Worm (Caenorhabditis elegans) whole organism, L4 larva: Measurements from ENCODE around the gene clec-7.
"Not testable (repeated sequence)": the region's sequence is repeated elsewhere in the genome, so short reads cannot be mapped to it uniquely, and the experiment has no call there.

ENCODE experiments used
- F37D6.2 ChIP-seq: sonication (generic microtip); optimal IDR thresholded peaks from 2 replicates; lab custom pipeline; 2016; ENCODE audit warnings: mild to moderate bottlenecking, missing genetic modification characterization, missing compliant biosample characterization
- F49E8.2 ChIP-seq: sonication (generic microtip); optimal IDR thresholded peaks from 2 replicates; lab custom pipeline; 2016; ENCODE audit warnings: missing compliant biosample characterization, mild to moderate bottlenecking, missing genetic modification characterization, borderline replicate concordance
- Y48G9A.11 ChIP-seq: fragments of 200-800 bp; sonication (Bioruptor generic); IDR thresholded peaks from 2 replicates; pipeline ENCODE4 v1.3.6; 2022; ENCODE audit warnings: missing genetic modification reagents, missing genetic modification characterization, missing compliant biosample characterization
- aha-1 ChIP-seq: fragments of 150-350 bp; peaks from one replicate; lab custom pipeline; 2014; ENCODE audit warnings: missing biosample characterization, missing genetic modification characterization
- aly-2 ChIP-seq: sonication (generic microtip); optimal IDR thresholded peaks from 2 replicates; lab custom pipeline; 2018; ENCODE audit warnings: missing biosample characterization, missing genetic modification characterization
- ama-1 ChIP-seq: fragments of 150-350 bp; optimal IDR thresholded peaks from 2 replicates; lab custom pipeline; 2014; ENCODE audit warnings: inconsistent platforms, mixed read lengths
- ceh-62 ChIP-seq: sonication (generic microtip); optimal IDR thresholded peaks from 2 replicates; lab custom pipeline; 2017; ENCODE audit warnings: missing biosample characterization, missing genetic modification characterization
- daf-19 ChIP-seq: fragments of 200-800 bp; sonication (Bioruptor generic); conservative IDR thresholded peaks from 2 replicates; pipeline ENCODE4 v1.3.6; 2022; ENCODE audit warnings: missing genetic modification characterization, missing compliant biosample characterization
- dmd-8 ChIP-seq: fragments of 200-800 bp; sonication (Bioruptor generic); IDR thresholded peaks from 2 replicates; pipeline ENCODE4 v1.3.6; 2022; ENCODE audit warnings: missing genetic modification characterization, missing compliant biosample characterization
- hlh-30 ChIP-seq: sonication (generic microtip); optimal IDR thresholded peaks from 2 replicates; lab custom pipeline; 2017; ENCODE audit warnings: antibody characterized with exemption, mild to moderate bottlenecking, missing genetic modification characterization, missing compliant biosample characterization; ENCODE audit not compliant: insufficient read depth
- lin-38 ChIP-seq: fragments of 200-800 bp; sonication (Bioruptor generic); IDR thresholded peaks from 2 replicates; pipeline ENCODE4 v1.3.6; 2022; ENCODE audit warnings: missing genetic modification reagents, missing genetic modification characterization, missing compliant biosample characterization
- lir-3 ChIP-seq: sonication (generic microtip); optimal IDR thresholded peaks from 2 replicates; lab custom pipeline; 2016; ENCODE audit warnings: mild to moderate bottlenecking, missing genetic modification characterization, missing compliant biosample characterization
- lsy-2 ChIP-seq, 2 experiments: fragments of 150-350 bp in 1 of 2; sonication (generic microtip) in 1 of 2; optimal IDR thresholded peaks; 2 replicates each; lab custom pipeline; 2014 to 2017; ENCODE audit warnings: missing biosample characterization in 2 of 2, missing genetic modification characterization in 2 of 2
- madf-5 ChIP-seq, 2 experiments: fragments of 200-800 bp; sonication (Bioruptor generic); IDR thresholded peaks; 2 replicates each; pipeline ENCODE4 v1.3.6; 2022; ENCODE audit warnings: missing compliant biosample characterization in 2 of 2, missing genetic modification characterization in 2 of 2
- madf-9 ChIP-seq: fragments of 200-800 bp; sonication (Bioruptor generic); conservative IDR thresholded peaks from 2 replicates; pipeline ENCODE4 v1.3.6; 2022; ENCODE audit warnings: missing genetic modification reagents, missing genetic modification characterization, missing compliant biosample characterization
- mes-2 ChIP-seq: sonication (generic microtip); optimal IDR thresholded peaks from 2 replicates; lab custom pipeline; 2016; ENCODE audit warnings: missing genotype, mild to moderate bottlenecking, missing genetic modification characterization, missing compliant biosample characterization; ENCODE audit not compliant: poor library complexity, severe bottlenecking
- nhr-237 ChIP-seq: sonication (generic microtip); optimal IDR thresholded peaks from 2 replicates; lab custom pipeline; 2017; ENCODE audit warnings: missing biosample characterization, missing genetic modification characterization
- nhr-25 ChIP-seq: sonication (generic microtip); optimal IDR thresholded peaks from 2 replicates; lab custom pipeline; 2017; ENCODE audit warnings: missing genetic modification characterization, mild to moderate bottlenecking, missing compliant biosample characterization, antibody characterized with exemption, moderate library complexity, borderline replicate concordance; ENCODE audit not compliant: insufficient read depth
- nhr-28 ChIP-seq: fragments of 150-350 bp; optimal IDR thresholded peaks from 2 replicates; lab custom pipeline; 2014; ENCODE audit warnings: missing biosample characterization, missing genetic modification characterization
- nhr-6 ChIP-seq: fragments of 150-350 bp; optimal IDR thresholded peaks from 2 replicates; lab custom pipeline; 2014; ENCODE audit warnings: missing biosample characterization, missing genetic modification characterization
- rbr-2 ChIP-seq: sonication (generic microtip); optimal IDR thresholded peaks from 2 replicates; lab custom pipeline; 2016; ENCODE audit warnings: missing genotype, missing genetic modification characterization, missing compliant biosample characterization
- spr-3 ChIP-seq: fragments of 200-800 bp; sonication (Bioruptor generic); optimal IDR thresholded peaks from 2 replicates; lab custom pipeline; 2018; ENCODE audit warnings: mild to moderate bottlenecking, missing genetic modification characterization, missing compliant biosample characterization
- tag-97 ChIP-seq: fragments of 200-800 bp; sonication (Bioruptor generic); IDR thresholded peaks from 2 replicates; pipeline ENCODE4 v1.3.6; 2022; ENCODE audit warnings: missing genetic modification characterization, missing compliant biosample characterization
- unc-62 ChIP-seq, 3 experiments: fragments of 150-350 bp in 1 of 3; sonication (generic microtip); optimal IDR thresholded peaks in 2 of 3; peaks in 1 of 3; 1 replicate in 1 of 3; 2 replicates in 2 of 3; lab custom pipeline; 2014 to 2017; ENCODE audit warnings: missing biosample characterization in 3 of 3, missing genetic modification characterization in 3 of 3, missing genetic modification reagents in 3 of 3, missing genotype in 1 of 3
- vab-7 ChIP-seq: fragments of 200-800 bp; sonication (Bioruptor generic); IDR thresholded peaks from 2 replicates; pipeline ENCODE4 v1.3.6; 2022; ENCODE audit warnings: missing genetic modification reagents, missing genetic modification characterization, missing compliant biosample characterization
- zip-11 ChIP-seq: fragments of 200-800 bp; sonication (Bioruptor generic); IDR thresholded peaks from 2 replicates; pipeline ENCODE4 v1.3.6; 2022; ENCODE audit warnings: missing genetic modification characterization, missing compliant biosample characterization

The clec-7 gene

ce11 chrV:7341942-7342341, 13.8 kb downstream of the clec-7 start, which contains the start of the genes nhr-263 and nhr-148:
nhr-263 (minus strand) TSS chrV:7342042.
nhr-148 (plus strand) TSS chrV:7342156.
- no peak for TF ChIP-seq spr-3
- no peak for TF ChIP-seq aha-1
- TF ChIP-seq F49E8.2 (tag; lab: Kevin White, UChicago): no peak
- no peak for TF ChIP-seq ceh-62 (tag; lab: Kevin White, UChicago)
- no peak for TF ChIP-seq nhr-25 (tag; lab: Kevin White, UChicago)
- no peak for TF ChIP-seq mes-2 (tag; lab: Kevin White, UChicago)
- TF ChIP-seq ama-1: no peak
- TF ChIP-seq lsy-2 (tag; optimal IDR thresholded peaks at IDR 0.05; lab: Kevin White, UChicago): no peak
- TF ChIP-seq vab-7 (GFP tag; lab: Robert Waterston, UW): no peak
- TF ChIP-seq daf-19 (GFP tag; lab: Robert Waterston, UW): no peak
- no peak for TF ChIP-seq Y48G9A.11 (GFP tag; lab: Robert Waterston, UW)

- no peak for TF ChIP-seq nhr-237 (tag; lab: Kevin White, UChicago)
- TF ChIP-seq unc-62 (GFP tag; optimal IDR thresholded peaks at IDR 0.05 in 1 of 2; lab: Kevin White, UChicago): peak in 1 of 2 experiments; percentile 62
- no peak for TF ChIP-seq unc-62 (tag; optimal IDR thresholded peaks at IDR 0.05; lab: Kevin White, UChicago)
- no peak for TF ChIP-seq ceh-62 (tag; lab: Kevin White, UChicago)
- no peak for TF ChIP-seq nhr-6 (tag; lab: Kevin White, UChicago)
Observed at ce11 chrV:7343522-7343921, 15.3 kb downstream of the clec-7 start, which contains the start of gene srh-244. srh-244 (plus strand) TSS chrV:7343822.

- TF ChIP-seq rbr-2; nhr-28 (tag; lab: Kevin White, UChicago); lir-3 (tag; lab: Kevin White, UChicago): not testable (repeated sequence)
- TF ChIP-seq, all 104 proteins: peak for 0; not testable (repeated sequence) for 104
Observed at ce11 chrV:7345494-7345893, 17.3 kb downstream of the clec-7 start, which contains the start of gene nhr-147. nhr-147 (plus strand) TSS chrV:7345794.

ce11 chrV:7349541-7349940, 21.3 kb downstream of the clec-7 start, which contains the start of gene nhr-149:
nhr-149 (minus strand) TSS chrV:7349641.
- TF ChIP-seq dmd-8 (GFP tag; lab: Robert Waterston, UW) (no peak), hlh-30 (no peak), F37D6.2 (no peak), lin-38 (GFP tag; lab: Robert Waterston, UW) (no peak), zip-11 (GFP tag; lab: Robert Waterston, UW) (no peak), madf-9 (GFP tag; lab: Robert Waterston, UW) (no peak), madf-5 (GFP tag; IDR thresholded peaks at IDR 0.05; lab: Robert Waterston, UW) (no peak)

ce11 chrV:7352186-7353053, 24.2 kb downstream of the clec-7 start, which contains the start of the genes srh-231 and srh-275:
srh-231 (minus strand) TSS chrV:7352236.
srh-275 (plus strand) TSS chrV:7353003.
- TF ChIP-seq tag-97 (no peak), aha-1 (peak; percentile 92)
- TF ChIP-seq, all 104 proteins: peak for 1

- TF ChIP-seq unc-62 (GFP tag; optimal IDR thresholded peaks at IDR 0.05 in 1 of 2; lab: Kevin White, UChicago) (peak in 1 of 2 experiments; percentile 92), unc-62 (tag; optimal IDR thresholded peaks at IDR 0.05; lab: Kevin White, UChicago) (no peak), aly-2 (tag; lab: Kevin White, UChicago) (no peak)
Observed at ce11 chrV:7353602-7354001, 25.4 kb downstream of the clec-7 start.
